Fruit fly (Drosophila melanogaster): ENCODE data around the gene Lsp1gamma.

The Lsp1gamma gene

dm6 chr3L:85204-85811 is 19.1 kb downstream of the Lsp1gamma start (continued):
- TF ChIP-seq gsb-n (tag; optimal IDR thresholded peaks at IDR 0.05) = peak; percentile 26
- peak; percentile 65 for TF ChIP-seq nom (GFP tag; optimal IDR thresholded peaks at IDR 0.05)
- TF ChIP-seq bigmax (GFP tag; optimal IDR thresholded peaks at IDR 0.05) = no peak
- peak; percentile 13 for TF ChIP-seq CG18619 (GFP tag; optimal IDR thresholded peaks at IDR 0.05)
- TF ChIP-seq ac (GFP tag; optimal IDR thresholded peaks at IDR 0.05) = peak; percentile 6
- TF ChIP-seq B-H2 (GFP tag; optimal IDR thresholded peaks at IDR 0.05) = peak; percentile 47
- TF ChIP-seq CG3838 (GFP tag; optimal IDR thresholded peaks at IDR 0.05) = no peak
- TF ChIP-seq CG6854 (GFP tag; optimal IDR thresholded peaks at IDR 0.05) = peak; percentile 19
- peak; percentile 97 for TF ChIP-seq pros (GFP tag; optimal IDR thresholded peaks at IDR 0.05)
- TF ChIP-seq hth (optimal IDR thresholded peaks at IDR 0.05) = no peak
- TF ChIP-seq CG10209 (GFP tag; optimal IDR thresholded peaks at IDR 0.05) = no peak
- TF ChIP-seq PHDP (tag; optimal IDR thresholded peaks at IDR 0.05) = peak; percentile 16
- no peak for TF ChIP-seq CG8290 (GFP tag; optimal IDR thresholded peaks at IDR 0.05)
- peak in 1 of 2 experiments; percentile 74 for TF ChIP-seq CG8290 (tag; optimal IDR thresholded peaks at IDR 0.05)
- no peak for TF ChIP-seq CG11085 (GFP tag; IDR thresholded peaks at IDR 0.05)
- TF ChIP-seq Meics (GFP tag; optimal IDR thresholded peaks at IDR 0.05) = peak; percentile 16
- no peak for TF ChIP-seq Usf (GFP tag; optimal IDR thresholded peaks at IDR 0.05)
- peak; percentile 39 for TF ChIP-seq sug (tag; optimal IDR thresholded peaks at IDR 0.05)
- no peak for TF ChIP-seq CG12104 (GFP tag; optimal IDR thresholded peaks at IDR 0.05)
- TF ChIP-seq HmgD (GFP tag; optimal IDR thresholded peaks at IDR 0.05) = no peak
- TF ChIP-seq CG15514 (GFP tag; optimal IDR thresholded peaks at IDR 0.05) = peak; percentile 36
- no peak for TF ChIP-seq Sox100B (GFP tag; optimal IDR thresholded peaks at IDR 0.05)
- peak; percentile 4 for TF ChIP-seq Kr (GFP tag; optimal IDR thresholded peaks at IDR 0.05)
- peak; percentile 32 for TF ChIP-seq CG34376 (GFP tag; optimal IDR thresholded peaks at IDR 0.05)
- no peak for TF ChIP-seq fd96Cb (tag; optimal IDR thresholded peaks at IDR 0.05)
- no peak for TF ChIP-seq mirr (GFP tag; optimal IDR thresholded peaks at IDR 0.05)
- peak; percentile 10 for TF ChIP-seq pfk (GFP tag; optimal IDR thresholded peaks at IDR 0.05)
- TF ChIP-seq Nf-YA (GFP tag; IDR thresholded peaks at IDR 0.05) = no peak
- TF ChIP-seq CG2199 (GFP tag; IDR thresholded peaks at IDR 0.05) = 0 out of 3 replicates have a peak, but pooled peaks have one; percentile 70
- TF ChIP-seq CkIIα-i1 (GFP tag; IDR thresholded peaks at IDR 0.05) = no peak
- TF ChIP-seq exex (tag; optimal IDR thresholded peaks at IDR 0.05) = peak; percentile 66
- peak; percentile 44 for TF ChIP-seq CG6813 (GFP tag; optimal IDR thresholded peaks at IDR 0.05)
- TF ChIP-seq run (tag; optimal IDR thresholded peaks at IDR 0.05) = no peak
- TF ChIP-seq Adf1 (GFP tag; IDR thresholded peaks at IDR 0.05) = peak; percentile 42
- peak; percentile 34 for TF ChIP-seq CG15696 (tag; optimal IDR thresholded peaks at IDR 0.05)
- TF ChIP-seq C15 (GFP tag; IDR thresholded peaks at IDR 0.05) = no peak
- no peak for TF ChIP-seq wor (GFP tag; IDR thresholded peaks at IDR 0.05)
- peak; percentile 73 for TF ChIP-seq lab (GFP tag; optimal IDR thresholded peaks at IDR 0.05)
- no peak for TF ChIP-seq CG12236 (GFP tag; optimal IDR thresholded peaks at IDR 0.05)
- TF ChIP-seq ro (GFP tag; IDR thresholded peaks at IDR 0.05) = no peak
- no peak for TF ChIP-seq CG34224 (GFP tag; IDR thresholded peaks at IDR 0.05; ENCODE audit: partially characterized antibody)
- TF ChIP-seq CG6683 (GFP tag; optimal IDR thresholded peaks at IDR 0.05) = no peak
- peak; percentile 47 for TF ChIP-seq caup (GFP tag; optimal IDR thresholded peaks at IDR 0.05; ENCODE audit: severe bottlenecking)
- TF ChIP-seq CG15011 (GFP tag; optimal IDR thresholded peaks at IDR 0.05) = peak; percentile 28
- TF ChIP-seq CG12155 (GFP tag; optimal IDR thresholded peaks at IDR 0.05) = no peak
- no peak for TF ChIP-seq aop (GFP tag; IDR thresholded peaks at IDR 0.05)
- TF ChIP-seq knrl (GFP tag; IDR thresholded peaks at IDR 0.05; ENCODE audit: partially characterized antibody) = no peak
- no peak for TF ChIP-seq CG2129 (GFP tag; IDR thresholded peaks at IDR 0.05; ENCODE audit: partially characterized antibody)
- no peak for TF ChIP-seq Oli (tag; optimal IDR thresholded peaks at IDR 0.05)
- no peak for TF ChIP-seq vvl (GFP tag; IDR thresholded peaks at IDR 0.05)

All from whole organism, embryonic.